Worm (Caenorhabditis elegans) whole organism, L1 larva: Measurements from ENCODE around the gene cyn-12.

Source experiments
- aly-2 ChIP-seq: fragments of 150-350 bp; optimal IDR thresholded peaks from 2 replicates; lab custom pipeline; 2014; ENCODE audit warnings: missing biosample characterization, missing genetic modification characterization
- elt-3 ChIP-seq, 6 experiments: fragments of 150-350 bp in 1 of 6; sonication (generic microtip); optimal IDR thresholded peaks; 2 replicates each; lab custom pipeline; 2017 to 2018; ENCODE audit warnings: missing biosample characterization in 6 of 6, missing genetic modification characterization in 6 of 6, inconsistent platforms in 1 of 6
- grh-1 ChIP-seq: fragments of 200-800 bp; sonication (Bioruptor generic); IDR thresholded peaks from 2 replicates; pipeline ENCODE4 v1.3.6; 2022; ENCODE audit warnings: missing genetic modification reagents, missing genetic modification characterization, missing compliant biosample characterization
- jun-1 ChIP-seq: fragments of 150-350 bp; optimal IDR thresholded peaks from 2 replicates; lab custom pipeline; 2014; ENCODE audit warnings: missing biosample characterization, missing genetic modification reagents, missing genetic modification characterization
- lsy-2 ChIP-seq, 2 experiments: fragments of 150-350 bp; optimal IDR thresholded peaks; 2 replicates each; lab custom pipeline; 2014; ENCODE audit warnings: missing biosample characterization in 2 of 2, missing genetic modification characterization in 2 of 2
- mdl-1 ChIP-seq, 2 experiments: fragments of 150-350 bp; optimal IDR thresholded peaks; 2 replicates each; lab custom pipeline; 2014 to 2017; ENCODE audit warnings: missing biosample characterization in 2 of 2, missing genetic modification characterization in 2 of 2, inconsistent platforms in 1 of 2
- mep-1 ChIP-seq: fragments of 150-350 bp; optimal IDR thresholded peaks from 2 replicates; lab custom pipeline; 2014; ENCODE audit warnings: missing biosample characterization, missing genetic modification characterization
- pag-3 ChIP-seq: sonication (generic microtip); optimal IDR thresholded peaks from 2 replicates; lab custom pipeline; 2017; ENCODE audit warnings: missing genetic modification characterization, mild to moderate bottlenecking, missing compliant biosample characterization, antibody characterized with exemption, borderline replicate concordance; ENCODE audit not compliant: insufficient read depth
- tbx-2 ChIP-seq: sonication (generic microtip); optimal IDR thresholded peaks from 2 replicates; lab custom pipeline; 2016; ENCODE audit warnings: missing genetic modification characterization, missing compliant biosample characterization
- zag-1 ChIP-seq: fragments of 150-350 bp; optimal IDR thresholded peaks from 2 replicates; lab custom pipeline; 2014; ENCODE audit warnings: missing biosample characterization, missing genetic modification characterization

DNA sequence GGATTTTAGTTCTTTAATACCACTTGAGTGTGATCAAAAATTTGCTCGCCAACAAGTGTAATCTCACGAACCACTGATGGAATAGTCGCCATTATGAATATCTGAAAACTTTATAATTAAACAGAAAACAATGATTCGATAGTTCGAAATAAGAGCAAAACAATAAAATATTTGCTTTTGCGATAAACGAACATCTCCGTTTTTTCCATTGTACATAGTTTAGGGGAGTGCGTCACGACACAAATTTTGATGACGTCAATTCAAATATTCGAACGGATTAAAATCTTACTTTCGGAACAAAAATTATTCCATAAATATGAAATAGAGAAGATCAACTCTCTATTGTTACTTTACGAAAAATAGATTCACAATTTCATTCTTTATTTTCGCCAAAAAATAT is 966 bp upstream of the cyn-12 start, which contains the start of gene mutd-1:
- TF ChIP-seq zag-1 (no peak), elt-3 (tag; optimal IDR thresholded peaks at IDR 0.05; lab: Kevin White, UChicago) (no peak), mdl-1 (tag; optimal IDR thresholded peaks at IDR 0.05; lab: Kevin White, UChicago) (no peak), grh-1 (no peak), mep-1 (tag; lab: Kevin White, UChicago) (no peak), jun-1 (tag; lab: Kevin White, UChicago) (no peak), lsy-2 (tag; optimal IDR thresholded peaks at IDR 0.05; lab: Kevin White, UChicago) (no peak), aly-2 (tag; lab: Kevin White, UChicago) (no peak), pag-3 (tag; lab: Kevin White, UChicago) (no peak), tbx-2 (no peak)
